Fruit fly (Drosophila melanogaster) whole organism, embryonic: ENCODE data around the gene TotA.

ENCODE experiments used
- CG10431 ChIP-seq: fragments of 200-800 bp; sonication (Bioruptor generic); optimal IDR thresholded peaks from 3 replicates; lab custom pipeline; 2018; ENCODE audit warnings: missing biosample characterization, mild to moderate bottlenecking, missing genetic modification characterization
- CG10462 ChIP-seq: fragments of 200-800 bp; sonication (Bioruptor generic); optimal IDR thresholded peaks from 2 replicates; lab custom pipeline; 2016; ENCODE audit warnings: missing biosample characterization, missing genetic modification characterization
- CG10979 ChIP-seq: fragments of 200-800 bp; sonication (Bioruptor generic); optimal IDR thresholded peaks from 2 replicates; lab custom pipeline; 2018; ENCODE audit warnings: missing biosample characterization, mild to moderate bottlenecking, missing genetic modification characterization, moderate library complexity
- CG11456 ChIP-seq: fragments of 200-800 bp; sonication (Bioruptor generic); IDR thresholded peaks from 3 replicates; pipeline ENCODE4 v1.3.6; 2022; ENCODE audit warnings: missing biosample characterization, missing genetic modification characterization
- CG12071 ChIP-seq: fragments of 200-800 bp; sonication (Bioruptor generic); optimal IDR thresholded peaks from 3 replicates; lab custom pipeline; 2018; ENCODE audit warnings: missing biosample characterization, mild to moderate bottlenecking, missing genetic modification characterization
- CG1233 ChIP-seq: fragments of 200-800 bp; sonication (Bioruptor generic); optimal IDR thresholded peaks from 4 replicates; lab custom pipeline; 2018; ENCODE audit warnings: missing biosample characterization, mild to moderate bottlenecking, missing genetic modification characterization
- CG1602 ChIP-seq: fragments of 200-800 bp; sonication (Bioruptor generic); optimal IDR thresholded peaks from 3 replicates; lab custom pipeline; 2016; ENCODE audit warnings: missing biosample characterization, missing genetic modification characterization
- CG1603 ChIP-seq: fragments of 200-800 bp; sonication (Bioruptor generic); optimal IDR thresholded peaks from 2 replicates; lab custom pipeline; 2019; ENCODE audit warnings: missing biosample characterization, mild to moderate bottlenecking, missing genetic modification characterization, moderate library complexity
- CG17568 ChIP-seq: fragments of 200-800 bp; sonication (Bioruptor generic); optimal IDR thresholded peaks from 2 replicates; lab custom pipeline; 2018; ENCODE audit warnings: missing biosample characterization, mild to moderate bottlenecking, missing genetic modification characterization, moderate library complexity
- CG3838 ChIP-seq: fragments of 200-800 bp; sonication (Bioruptor generic); optimal IDR thresholded peaks from 3 replicates; lab custom pipeline; 2016; ENCODE audit warnings: missing biosample characterization, missing genetic modification characterization
- CG4424 ChIP-seq: fragments of 200-800 bp; sonication (Bioruptor generic); optimal IDR thresholded peaks from 3 replicates; lab custom pipeline; 2016; ENCODE audit warnings: missing biosample characterization, missing genetic modification characterization
- CG5180 ChIP-seq: fragments of 200-800 bp; sonication (Bioruptor generic); optimal IDR thresholded peaks from 3 replicates; lab custom pipeline; 2017; ENCODE audit warnings: missing biosample characterization, missing genetic modification characterization, mild to moderate bottlenecking, moderate library complexity, missing genetic modification reagents
- CG7271 ChIP-seq: fragments of 200-800 bp; sonication (Bioruptor generic); optimal IDR thresholded peaks from 2 replicates; lab custom pipeline; 2018; ENCODE audit warnings: missing biosample characterization, mild to moderate bottlenecking, missing genetic modification characterization, moderate library complexity
- CG7928 ChIP-seq: fragments of 200-800 bp; sonication (Bioruptor generic); optimal IDR thresholded peaks from 2 replicates; lab custom pipeline; 2017; ENCODE audit warnings: missing biosample characterization, mild to moderate bottlenecking, missing genetic modification characterization
- CG8359 ChIP-seq: fragments of 200-800 bp; sonication (Bioruptor generic); optimal IDR thresholded peaks from 2 replicates; lab custom pipeline; 2017; ENCODE audit warnings: missing biosample characterization, mild to moderate bottlenecking, missing genetic modification characterization, borderline replicate concordance
- CG8924 ChIP-seq: fragments of 200-800 bp; optimal IDR thresholded peaks from 3 replicates; lab custom pipeline; 2019; ENCODE audit warnings: missing biosample characterization, mild to moderate bottlenecking, missing genetic modification characterization, moderate library complexity
- CoRest ChIP-seq: fragments of 200-800 bp; sonication (Bioruptor generic); optimal IDR thresholded peaks from 3 replicates; lab custom pipeline; 2018; ENCODE audit warnings: missing biosample characterization, mild to moderate bottlenecking, missing genetic modification characterization, moderate library complexity
- Fer1 ChIP-seq: fragments of 200-800 bp; sonication (Bioruptor generic); optimal IDR thresholded peaks from 2 replicates; lab custom pipeline; 2017; ENCODE audit warnings: missing biosample characterization, mild to moderate bottlenecking, missing genetic modification characterization
- Hey ChIP-seq: fragments of 200-800 bp; sonication (Bioruptor generic); optimal IDR thresholded peaks from 3 replicates; lab custom pipeline; 2018; ENCODE audit warnings: missing biosample characterization, mild to moderate bottlenecking, missing genetic modification characterization
- Hmr ChIP-seq: fragments of 200-800 bp; sonication (Bioruptor generic); optimal IDR thresholded peaks from 3 replicates; lab custom pipeline; 2017; ENCODE audit warnings: mild to moderate bottlenecking, missing biosample characterization, missing genetic modification reagents, missing genetic modification characterization
- MTF-1 ChIP-seq: fragments of 200-800 bp; sonication (Bioruptor generic); optimal IDR thresholded peaks from 2 replicates; lab custom pipeline; 2018; ENCODE audit warnings: missing biosample characterization, mild to moderate bottlenecking, missing genetic modification characterization, borderline replicate concordance
- Med ChIP-seq: fragments of 200-800 bp; sonication (Bioruptor generic); peaks from one replicate; lab custom pipeline; 2016; ENCODE audit warnings: missing biosample characterization, missing genetic modification characterization, mild to moderate bottlenecking, inconsistent platforms, moderate library complexity
- Meics ChIP-seq: fragments of 200-800 bp; sonication (Bioruptor generic); optimal IDR thresholded peaks from 2 replicates; lab custom pipeline; 2017; ENCODE audit warnings: missing biosample characterization, mild to moderate bottlenecking, missing genetic modification characterization
- NfI ChIP-seq: fragments of 200-800 bp; sonication (Bioruptor generic); optimal IDR thresholded peaks from 3 replicates; lab custom pipeline; 2018; ENCODE audit warnings: missing biosample characterization, mild to moderate bottlenecking, missing genetic modification characterization, moderate library complexity
- Optix ChIP-seq: fragments of 200-800 bp; sonication (Bioruptor generic); IDR thresholded peaks from 3 replicates; pipeline ENCODE4 v1.3.6; 2022; ENCODE audit warnings: missing biosample characterization, missing genetic modification characterization
- PHDP ChIP-seq: fragments of 200-800 bp; sonication (Bioruptor generic); optimal IDR thresholded peaks from 3 replicates; lab custom pipeline; 2018; ENCODE audit warnings: missing biosample characterization, mild to moderate bottlenecking, missing genetic modification characterization, moderate library complexity
- Rfx ChIP-seq: fragments of 200-800 bp; sonication (Bioruptor generic); IDR thresholded peaks from 2 replicates; pipeline ENCODE4 v1.3.6; 2022; ENCODE audit warnings: missing biosample characterization, missing genetic modification characterization
- Sox100B ChIP-seq: fragments of 200-800 bp; sonication (Bioruptor generic); optimal IDR thresholded peaks from 3 replicates; lab custom pipeline; 2018; ENCODE audit warnings: missing biosample characterization, mild to moderate bottlenecking, missing genetic modification characterization
- Sry-δ ChIP-seq: fragments of 200-800 bp; sonication (Bioruptor generic); optimal IDR thresholded peaks from 2 replicates; lab custom pipeline; 2016; ENCODE audit warnings: missing biosample characterization, missing genetic modification characterization
- Xrp1 ChIP-seq: fragments of 200-800 bp; sonication (Bioruptor generic); IDR thresholded peaks from 2 replicates; pipeline ENCODE4 v1.3.6; 2022; ENCODE audit warnings: missing biosample characterization, missing genetic modification characterization
- ara ChIP-seq: fragments of 200-800 bp; sonication (Bioruptor generic); IDR thresholded peaks from 2 replicates; pipeline ENCODE4 v1.3.6; 2022; ENCODE audit warnings: missing biosample characterization, missing genetic modification characterization
- bab2 ChIP-seq: fragments of 200-800 bp; sonication (Bioruptor generic); optimal IDR thresholded peaks from 2 replicates; lab custom pipeline; 2016; ENCODE audit warnings: missing biosample characterization, missing genetic modification characterization
- bcd ChIP-seq: fragments of 200-800 bp; sonication (Bioruptor generic); optimal IDR thresholded peaks from 2 replicates; lab custom pipeline; 2017; ENCODE audit warnings: missing biosample characterization, mild to moderate bottlenecking, missing genetic modification characterization
- caup ChIP-seq: fragments of 200-800 bp; sonication (Bioruptor generic); optimal IDR thresholded peaks from 3 replicates; lab custom pipeline; 2017; ENCODE audit warnings: missing biosample characterization, mild to moderate bottlenecking, missing genetic modification characterization, moderate library complexity; ENCODE audit not compliant: severe bottlenecking
- ci ChIP-seq: fragments of 200-800 bp; sonication (Bioruptor generic); IDR thresholded peaks from 3 replicates; pipeline ENCODE4 v1.3.6; 2022; ENCODE audit warnings: missing biosample characterization, missing genetic modification characterization
- dysf ChIP-seq: fragments of 200-800 bp; sonication (Bioruptor generic); IDR thresholded peaks from 3 replicates; pipeline ENCODE4 v1.3.6; 2022; ENCODE audit warnings: missing biosample characterization, missing genetic modification characterization
- ewg ChIP-seq: fragments of 200-800 bp; sonication (Bioruptor generic); optimal IDR thresholded peaks from 3 replicates; lab custom pipeline; 2017; ENCODE audit warnings: mild to moderate bottlenecking, missing biosample characterization, missing genetic modification reagents, missing genetic modification characterization
- fru ChIP-seq: fragments of >200 bp; optimal IDR thresholded peaks from 2 replicates; lab custom pipeline; 2017
- ftz-f1 ChIP-seq: fragments of 200-800 bp; sonication (Bioruptor generic); optimal IDR thresholded peaks from 2 replicates; lab custom pipeline; 2016; ENCODE audit warnings: missing biosample characterization, missing genetic modification characterization
- jing ChIP-seq: fragments of 200-800 bp; sonication (Bioruptor generic); optimal IDR thresholded peaks from 2 replicates; lab custom pipeline; 2018; ENCODE audit warnings: missing biosample characterization, mild to moderate bottlenecking, missing genetic modification characterization
- mirr ChIP-seq: fragments of 200-800 bp; sonication (Bioruptor generic); optimal IDR thresholded peaks from 3 replicates; lab custom pipeline; 2018; ENCODE audit warnings: missing biosample characterization, mild to moderate bottlenecking, missing genetic modification characterization
- p53 ChIP-seq: fragments of 200-800 bp; sonication (Bioruptor generic); optimal IDR thresholded peaks from 2 replicates; lab custom pipeline; 2016; ENCODE audit warnings: missing biosample characterization, missing genetic modification characterization
- phol ChIP-seq: fragments of 200-800 bp; sonication (Bioruptor generic); optimal IDR thresholded peaks from 3 replicates; lab custom pipeline; 2018; ENCODE audit warnings: missing biosample characterization, mild to moderate bottlenecking, missing genetic modification characterization, moderate library complexity
- ranshi ChIP-seq: fragments of 200-800 bp; sonication (Bioruptor generic); IDR thresholded peaks from 2 replicates; pipeline ENCODE4 v1.3.6; 2022; ENCODE audit warnings: missing biosample characterization, missing genetic modification characterization
- schlank ChIP-seq: fragments of 200-800 bp; sonication (Bioruptor generic); optimal IDR thresholded peaks from 2 replicates; lab custom pipeline; 2018; ENCODE audit warnings: missing biosample characterization, mild to moderate bottlenecking, missing genetic modification characterization
- scrt ChIP-seq: fragments of 200-800 bp; sonication (Bioruptor generic); optimal IDR thresholded peaks from 2 replicates; lab custom pipeline; 2018; ENCODE audit warnings: missing biosample characterization, mild to moderate bottlenecking, missing genetic modification characterization, moderate library complexity
- sens ChIP-seq: fragments of 200-800 bp; sonication (Bioruptor generic); peaks from one replicate; lab custom pipeline; 2016; ENCODE audit warnings: missing biosample characterization, missing genetic modification characterization
- ttk ChIP-seq: fragments of 200-800 bp; sonication (Bioruptor generic); IDR thresholded peaks from 2 replicates; pipeline ENCODE4 v2.1.2; 2022; ENCODE audit warnings: missing biosample characterization, missing genetic modification characterization
- unpg ChIP-seq: fragments of 200-800 bp; sonication (Bioruptor generic); optimal IDR thresholded peaks from 3 replicates; lab custom pipeline; 2018; ENCODE audit warnings: missing biosample characterization, mild to moderate bottlenecking, missing genetic modification characterization, moderate library complexity
- wek ChIP-seq: fragments of 200-800 bp; sonication (Bioruptor generic); optimal IDR thresholded peaks from 3 replicates; lab custom pipeline; 2018; ENCODE audit warnings: missing biosample characterization, mild to moderate bottlenecking, missing genetic modification characterization, moderate library complexity
- yki ChIP-seq: fragments of >200 bp; optimal IDR thresholded peaks from 3 replicates; lab custom pipeline; 2018

Gene TotA

dm6 chr3R:20834770-20835183 lies 36.1 kb upstream of the TotA start:
- TF ChIP-seq unpg (GFP tag; lab: Kevin White, UChicago) = peak; percentile 69
- no peak for TF ChIP-seq phol (tag; lab: Kevin White, UChicago)
- TF ChIP-seq scrt (GFP tag; lab: Kevin White, UChicago) = peak; percentile 21
- TF ChIP-seq NfI (GFP tag; lab: Kevin White, UChicago) = peak; percentile 6
- peak; percentile 66 for TF ChIP-seq Meics (GFP tag; lab: Kevin White, UChicago)
- no peak for TF ChIP-seq p53 (GFP tag; lab: Kevin White, UChicago)
- TF ChIP-seq CG8359 (GFP tag; lab: Kevin White, UChicago) = no peak
- no peak for TF ChIP-seq jing (GFP tag; lab: Kevin White, UChicago)
- TF ChIP-seq fru (lab: Kevin White, UChicago) = no peak
- peak; percentile 58; the same call in 2 of the 3 replicates for TF ChIP-seq ci
- TF ChIP-seq CG10431 (GFP tag; lab: Kevin White, UChicago) = peak; percentile 31
- TF ChIP-seq wek (GFP tag; lab: Kevin White, UChicago) = peak; percentile 67
- peak; percentile 59 for TF ChIP-seq Fer1 (GFP tag; lab: Kevin White, UChicago)
- TF ChIP-seq bab2 = peak; percentile 61
- no peak for TF ChIP-seq CG1602 (GFP tag; lab: Kevin White, UChicago)
- TF ChIP-seq Hey (tag; lab: Kevin White, UChicago) = peak; percentile 9
- TF ChIP-seq ara = peak; percentile 17; the same call in 1 of the 2 replicates
- TF ChIP-seq mirr = peak; percentile 81
- peak; percentile 47; the same call in 1 of the 2 replicates for TF ChIP-seq ranshi (GFP tag; lab: Robert Waterston, UW)
- peak; percentile 71 for TF ChIP-seq Hmr
- peak; percentile 21 for TF ChIP-seq CG8924 (tag; lab: Kevin White, UChicago)
- peak; percentile 33 for TF ChIP-seq CG5180 (GFP tag; lab: Kevin White, UChicago)
- TF ChIP-seq caup (GFP tag; lab: Kevin White, UChicago) = peak; percentile 69
- TF ChIP-seq Sox100B (GFP tag; lab: Kevin White, UChicago) = peak; percentile 46
- TF ChIP-seq CG3838 (GFP tag; lab: Kevin White, UChicago) = no peak
- no peak for TF ChIP-seq Sry-δ (GFP tag; lab: Kevin White, UChicago)
- peak; percentile 85 for TF ChIP-seq CG17568 (GFP tag; lab: Kevin White, UChicago)
- TF ChIP-seq ewg (GFP tag; lab: Kevin White, UChicago) = peak; percentile 24
- TF ChIP-seq PHDP = peak; percentile 77
- peak; percentile 62 for TF ChIP-seq MTF-1 (GFP tag; lab: Kevin White, UChicago)
- TF ChIP-seq sens = peak; percentile 67
- TF ChIP-seq CG1603 (tag; lab: Kevin White, UChicago) = peak; percentile 66
- TF ChIP-seq CG7928 (GFP tag; lab: Kevin White, UChicago) = peak; percentile 18
- peak; percentile 33 for TF ChIP-seq bcd (GFP tag; lab: Kevin White, UChicago)
- TF ChIP-seq CG7271 (tag; lab: Kevin White, UChicago) = peak; percentile 29
- TF ChIP-seq yki (lab: Kevin White, UChicago) = no peak
- peak; percentile 47; the same call in 1 of the 2 replicates for TF ChIP-seq Xrp1 (GFP tag; lab: Robert Waterston, UW)
- peak; percentile 90 for TF ChIP-seq Med (GFP tag; lab: Kevin White, UChicago)
- peak; percentile 47; the same call in 1 of the 2 replicates for TF ChIP-seq Rfx (GFP tag; lab: Robert Waterston, UW)
- TF ChIP-seq CG12071 (GFP tag; lab: Kevin White, UChicago) = peak; percentile 85
- TF ChIP-seq dysf (GFP tag; lab: Robert Waterston, UW) = peak; percentile 40; the same call in 1 of the 3 replicates
- no peak for TF ChIP-seq ttk (GFP tag; lab: Robert Waterston, UW)
- TF ChIP-seq CG1233 = peak; percentile 63
- TF ChIP-seq CG11456 (GFP tag; lab: Robert Waterston, UW) = 0 out of 3 replicates have a peak, but pooled peaks have one; percentile 67
- TF ChIP-seq CG10462 (GFP tag; lab: Kevin White, UChicago) = no peak
- TF ChIP-seq ftz-f1 (GFP tag; lab: Kevin White, UChicago) = no peak
- TF ChIP-seq CG10979 (tag; lab: Kevin White, UChicago) = no peak
- no peak for TF ChIP-seq Optix (GFP tag; lab: Robert Waterston, UW)
- peak; percentile 58 for TF ChIP-seq CoRest (tag; lab: Kevin White, UChicago)
- TF ChIP-seq CG4424 (GFP tag; lab: Kevin White, UChicago) = peak; percentile 26
- TF ChIP-seq schlank = peak; percentile 63
